Fruit fly (Drosophila melanogaster) whole organism, prepupa: Measurements from ENCODE around the gene LManIV.

Source experiments
- CG10631 ChIP-seq: fragments of 200-800 bp; sonication (Bioruptor generic); optimal IDR thresholded peaks from 2 replicates; lab custom pipeline; 2016; ENCODE audit warnings: missing biosample characterization, missing genetic modification characterization
- CG10669 ChIP-seq: fragments of 200-800 bp; sonication (Bioruptor generic); optimal IDR thresholded peaks from 3 replicates; lab custom pipeline; 2018; ENCODE audit warnings: missing biosample characterization, mild to moderate bottlenecking, missing genetic modification characterization, moderate library complexity
- CG11294 ChIP-seq: fragments of 200-800 bp; sonication (Bioruptor generic); IDR thresholded peaks from 2 replicates; pipeline ENCODE4 v1.3.6; 2022; ENCODE audit warnings: missing biosample characterization, missing genetic modification characterization
- CG15336 ChIP-seq: fragments of 200-800 bp; sonication (Bioruptor generic); IDR thresholded peaks from 2 replicates; pipeline ENCODE4 v1.3.6; 2022; ENCODE audit warnings: missing biosample characterization, missing genetic modification characterization
- CG1621 ChIP-seq: fragments of 200-800 bp; sonication (Bioruptor generic); optimal IDR thresholded peaks from 3 replicates; lab custom pipeline; 2018; ENCODE audit warnings: missing biosample characterization, mild to moderate bottlenecking, missing genetic modification characterization
- CG31627 ChIP-seq: fragments of 200-800 bp; sonication (Bioruptor generic); optimal IDR thresholded peaks from 3 replicates; lab custom pipeline; 2016; ENCODE audit warnings: missing biosample characterization, missing genetic modification characterization
- CG34406 ChIP-seq: fragments of 200-800 bp; sonication (Bioruptor generic); optimal IDR thresholded peaks from 3 replicates; lab custom pipeline; 2016; ENCODE audit warnings: missing biosample characterization, missing genetic modification characterization
- CG3919 ChIP-seq: fragments of 200-800 bp; sonication (Bioruptor generic); optimal IDR thresholded peaks from 3 replicates; lab custom pipeline; 2016; ENCODE audit warnings: missing biosample characterization, missing genetic modification characterization
- CG4318 ChIP-seq: fragments of 200-800 bp; sonication (Bioruptor generic); optimal IDR thresholded peaks from 3 replicates; lab custom pipeline; 2017; ENCODE audit warnings: missing biosample characterization, mild to moderate bottlenecking, missing genetic modification characterization
- CG6276 ChIP-seq: fragments of 200-800 bp; sonication (Bioruptor generic); optimal IDR thresholded peaks from 2 replicates; lab custom pipeline; 2017; ENCODE audit warnings: missing biosample characterization, mild to moderate bottlenecking, missing genetic modification characterization
- CG6854 ChIP-seq: fragments of 200-800 bp; sonication (Bioruptor generic); optimal IDR thresholded peaks from 2 replicates; lab custom pipeline; 2017; ENCODE audit warnings: missing biosample characterization, mild to moderate bottlenecking, missing genetic modification characterization
- CG7368 ChIP-seq: fragments of 200-800 bp; sonication (Bioruptor generic); optimal IDR thresholded peaks from 3 replicates; lab custom pipeline; 2016; ENCODE audit warnings: missing biosample characterization, missing genetic modification characterization
- CG8319 ChIP-seq: fragments of 200-800 bp; sonication (Bioruptor generic); optimal IDR thresholded peaks from 3 replicates; lab custom pipeline; 2016; ENCODE audit warnings: missing biosample characterization, missing genetic modification characterization
- CG8632 ChIP-seq: fragments of 200-800 bp; sonication (Bioruptor generic); optimal IDR thresholded peaks from 3 replicates; lab custom pipeline; 2016; ENCODE audit warnings: missing biosample characterization, missing genetic modification characterization
- CG9139 ChIP-seq: fragments of 200-800 bp; sonication (Bioruptor generic); optimal IDR thresholded peaks from 3 replicates; lab custom pipeline; 2017; ENCODE audit warnings: missing biosample characterization, mild to moderate bottlenecking, missing genetic modification characterization
- Eip75B ChIP-seq: fragments of 200-800 bp; sonication (Bioruptor generic); optimal IDR thresholded peaks from 3 replicates; lab custom pipeline; 2016; ENCODE audit warnings: missing biosample characterization, missing genetic modification characterization
- Eip78C ChIP-seq: fragments of 200-800 bp; sonication (Bioruptor generic); peaks from one replicate; lab custom pipeline; 2016; ENCODE audit warnings: missing biosample characterization, missing genetic modification characterization
- Ets21C ChIP-seq: fragments of 200-800 bp; sonication (Bioruptor generic); optimal IDR thresholded peaks from 3 replicates; lab custom pipeline; 2016; ENCODE audit warnings: missing biosample characterization, missing genetic modification characterization
- Gug ChIP-seq: fragments of 200-800 bp; sonication (Bioruptor generic); IDR thresholded peaks from 2 replicates; pipeline ENCODE4 v1.3.6; 2022; ENCODE audit warnings: missing biosample characterization, missing genetic modification characterization
- Hr38 ChIP-seq: sonication (Bioruptor generic); optimal IDR thresholded peaks from 2 replicates; lab custom pipeline; 2016; ENCODE audit warnings: missing biosample characterization, missing genetic modification characterization
- Met ChIP-seq: fragments of 200-800 bp; sonication (Bioruptor generic); optimal IDR thresholded peaks from 3 replicates; lab custom pipeline; 2016; ENCODE audit warnings: missing biosample characterization, missing genetic modification characterization
- OdsH ChIP-seq: fragments of 200-800 bp; sonication (Bioruptor generic); optimal IDR thresholded peaks from 3 replicates; lab custom pipeline; 2016; ENCODE audit warnings: missing biosample characterization, missing genetic modification characterization
- Smox ChIP-seq: fragments of 200-800 bp; sonication (Bioruptor generic); optimal IDR thresholded peaks from 3 replicates; lab custom pipeline; 2016; ENCODE audit warnings: missing biosample characterization, missing genetic modification characterization
- achi ChIP-seq: fragments of 200-800 bp; sonication (Bioruptor generic); optimal IDR thresholded peaks from 3 replicates; lab custom pipeline; 2016; ENCODE audit warnings: missing biosample characterization, missing genetic modification characterization
- acj6 ChIP-seq: fragments of 200-800 bp; sonication (Bioruptor generic); optimal IDR thresholded peaks from 3 replicates; lab custom pipeline; 2016; ENCODE audit warnings: missing biosample characterization, missing genetic modification characterization
- dac ChIP-seq: fragments of 200-800 bp; sonication (Bioruptor generic); optimal IDR thresholded peaks from 2 replicates; lab custom pipeline; 2017; ENCODE audit warnings: missing biosample characterization, mild to moderate bottlenecking, missing genetic modification characterization
- dsx ChIP-seq: fragments of 200-800 bp; optimal IDR thresholded peaks from 3 replicates; lab custom pipeline; 2019; ENCODE audit warnings: missing biosample characterization, mild to moderate bottlenecking, missing genetic modification characterization, moderate library complexity; ENCODE audit not compliant: poor library complexity, severe bottlenecking
- eg ChIP-seq: fragments of 200-800 bp; sonication (Bioruptor generic); IDR thresholded peaks from 3 replicates; pipeline ENCODE4 v1.3.6; 2022; ENCODE audit warnings: missing biosample characterization, missing genetic modification characterization
- esn ChIP-seq: fragments of 200-800 bp; sonication (Bioruptor generic); optimal IDR thresholded peaks from 2 replicates; lab custom pipeline; 2016; ENCODE audit warnings: missing biosample characterization, mild to moderate bottlenecking, missing genetic modification characterization, moderate library complexity
- fkh ChIP-seq: fragments of 200-800 bp; sonication (Bioruptor generic); optimal IDR thresholded peaks from 3 replicates; lab custom pipeline; 2017; ENCODE audit warnings: missing biosample characterization, mild to moderate bottlenecking, missing genetic modification characterization, moderate library complexity
- net ChIP-seq: fragments of 200-800 bp; sonication (Bioruptor generic); optimal IDR thresholded peaks from 3 replicates; lab custom pipeline; 2016; ENCODE audit warnings: missing biosample characterization, missing genetic modification characterization
- pdm3 ChIP-seq: fragments of 200-800 bp; sonication (Bioruptor generic); optimal IDR thresholded peaks from 3 replicates; lab custom pipeline; 2016; ENCODE audit warnings: missing biosample characterization, missing genetic modification characterization
- ss ChIP-seq, 2 experiments: fragments of 200-800 bp; sonication (Bioruptor generic); optimal IDR thresholded peaks; 2 replicates in 1 of 2; 3 replicates in 1 of 2; lab custom pipeline; 2017 to 2018; ENCODE audit warnings: mild to moderate bottlenecking in 2 of 2, missing biosample characterization in 2 of 2, missing genetic modification characterization in 2 of 2, moderate library complexity in 1 of 2
- svp ChIP-seq: fragments of 200-800 bp; sonication (Bioruptor generic); peaks from one replicate; lab custom pipeline; 2016; ENCODE audit warnings: missing biosample characterization, missing genetic modification characterization
- topi ChIP-seq: fragments of 200-800 bp; sonication (Bioruptor generic); optimal IDR thresholded peaks from 3 replicates; lab custom pipeline; 2016; ENCODE audit warnings: missing biosample characterization, missing genetic modification characterization
- vri ChIP-seq: fragments of 200-800 bp; sonication (Bioruptor generic); optimal IDR thresholded peaks from 3 replicates; lab custom pipeline; 2016; ENCODE audit warnings: missing biosample characterization, mild to moderate bottlenecking, missing genetic modification characterization

Gene LManIV

dm6 chr2L:8787575-8787974, 15.4 kb upstream of the LManIV start:
- TF ChIP-seq Gug (GFP tag; lab: Robert Waterston, UW) (no peak), achi (no peak), Eip75B (GFP tag; lab: Kevin White, UChicago) (no peak), acj6 (GFP tag; lab: Kevin White, UChicago) (no peak), CG6276 (GFP tag; lab: Kevin White, UChicago) (no peak), ss (GFP tag; optimal IDR thresholded peaks at IDR 0.05; lab: Kevin White, UChicago) (no peak), CG8319 (GFP tag; lab: Kevin White, UChicago) (no peak), Eip78C (peak; percentile 33), pdm3 (GFP tag; lab: Kevin White, UChicago) (no peak), CG31627 (GFP tag; lab: Kevin White, UChicago) (no peak), CG11294 (GFP tag; lab: Robert Waterston, UW) (no peak), CG8632 (GFP tag; lab: Kevin White, UChicago) (no peak), topi (GFP tag; lab: Kevin White, UChicago) (peak; percentile 14), OdsH (GFP tag; lab: Kevin White, UChicago) (no peak), CG9139 (GFP tag; lab: Kevin White, UChicago) (no peak), eg (GFP tag; lab: Robert Waterston, UW) (no peak), svp (peak; percentile 72), Met (GFP tag; lab: Kevin White, UChicago) (no peak), CG3919 (no peak), net (GFP tag; lab: Kevin White, UChicago) (no peak), Smox (GFP tag; lab: Kevin White, UChicago) (peak; percentile 13), Ets21C (GFP tag; lab: Kevin White, UChicago) (no peak), CG4318 (GFP tag; lab: Kevin White, UChicago) (no peak), CG7368 (GFP tag; lab: Kevin White, UChicago) (no peak), dac (no peak)

DNA sequence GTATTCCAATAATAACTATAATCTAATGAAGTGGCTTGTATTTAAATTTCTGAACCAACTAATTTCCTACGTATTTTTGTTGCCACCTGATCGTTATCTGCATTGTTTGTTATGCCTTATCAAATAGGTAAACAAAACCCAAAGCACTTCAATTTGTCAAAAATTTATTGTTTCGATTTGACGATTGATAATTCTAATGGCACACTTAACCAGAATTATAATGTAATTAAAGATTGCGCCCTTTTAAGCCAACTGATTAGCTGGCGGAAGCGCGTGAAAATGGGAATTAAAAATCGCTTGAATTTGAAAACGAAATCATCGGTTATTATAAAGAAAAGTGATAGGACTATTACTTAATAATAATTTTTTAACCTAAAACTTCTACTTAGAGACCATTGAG, 12.6 kb upstream of the LManIV start:
- TF ChIP-seq Hr38 (GFP tag; lab: Kevin White, UChicago) (no peak), CG6854 (GFP tag; lab: Kevin White, UChicago) (no peak), CG10631 (no peak), CG15336 (no peak), topi (GFP tag; lab: Kevin White, UChicago) (no peak), dsx (GFP tag; lab: Kevin White, UChicago) (no peak)

- no peak for TF ChIP-seq svp
- no peak for TF ChIP-seq CG4318 (GFP tag; lab: Kevin White, UChicago)
- no peak for TF ChIP-seq net (GFP tag; lab: Kevin White, UChicago)
- no peak for TF ChIP-seq CG34406 (GFP tag; lab: Kevin White, UChicago)
- no peak for TF ChIP-seq CG10669 (GFP tag; lab: Kevin White, UChicago)
Observed at dm6 chr2L:8782400-8782799, 10.3 kb upstream of the LManIV start, which contains the start of gene CG42710. CG42710 (minus strand) TSS chr2L:8782500.

DNA sequence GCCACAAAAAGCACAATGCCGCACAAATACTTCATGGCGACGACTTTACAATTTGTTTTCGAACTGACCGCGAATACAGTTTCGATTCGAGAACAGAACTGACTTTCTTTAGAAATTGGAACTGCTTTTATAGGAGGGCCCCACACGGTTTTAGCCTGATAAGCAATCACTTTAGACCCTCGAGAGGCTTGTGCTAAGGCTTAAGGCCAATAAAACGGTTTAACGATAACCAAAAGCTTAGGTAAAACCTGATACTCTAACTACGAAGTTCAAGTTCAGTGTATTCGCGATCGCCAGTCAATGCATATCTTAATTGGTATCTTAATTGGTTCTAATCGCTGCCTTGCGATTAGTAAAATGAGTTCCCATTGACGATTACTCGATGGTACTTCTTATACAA, 9.0 kb upstream of the LManIV start, which contains the start of gene LManVI:
Gene LManVI, minus strand, starts transcription at position 101 of the 400 bp plus-strand sequence.
- TF ChIP-seq svp (peak; percentile 28), CG1621 (no peak)

DNA sequence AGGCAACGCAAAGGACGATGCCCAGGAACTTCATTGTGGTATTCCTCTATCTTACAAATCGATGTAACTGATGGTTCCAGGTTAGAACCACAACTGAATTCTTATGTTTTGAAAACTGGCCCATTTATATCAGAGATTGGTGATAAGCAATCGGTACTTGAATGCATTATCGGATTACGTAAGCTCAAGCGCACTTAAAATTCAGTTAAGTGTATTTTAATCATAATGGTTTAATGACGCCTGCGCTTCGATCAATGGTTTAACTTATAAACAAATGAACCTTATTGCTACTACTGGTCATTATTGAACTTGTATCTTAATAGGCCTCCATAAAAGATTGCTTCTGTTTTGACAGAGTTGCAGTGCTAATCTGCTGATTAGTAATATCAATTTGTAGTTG, 4.0 kb upstream of the LManIV start, which contains the start of gene LManV:
Gene LManV, minus strand, starts transcription at position 101 of the 400 bp plus-strand sequence.
- TF ChIP-seq fkh (no peak), CG31627 (GFP tag; lab: Kevin White, UChicago) (no peak), esn (no peak), dsx (GFP tag; lab: Kevin White, UChicago) (no peak), svp (peak; percentile 14), Gug (GFP tag; lab: Robert Waterston, UW) (no peak), vri (GFP tag; lab: Kevin White, UChicago) (peak; percentile 14)
- TF ChIP-seq, all 60 proteins: peak for 2
